Worm (Caenorhabditis elegans) whole organism, L4 larva: Measurements from ENCODE around the gene F09F9.5.

Source experiments
- F49E8.2 ChIP-seq: sonication (generic microtip); optimal IDR thresholded peaks from 2 replicates; lab custom pipeline; 2016; ENCODE audit warnings: missing compliant biosample characterization, mild to moderate bottlenecking, missing genetic modification characterization, borderline replicate concordance
- mdl-1 ChIP-seq, 2 experiments: fragments of 150-350 bp in 1 of 2; sonication (generic microtip) in 1 of 2; optimal IDR thresholded peaks; 2 replicates each; lab custom pipeline; 2014 to 2017; ENCODE audit warnings: missing biosample characterization in 2 of 2, missing genetic modification characterization in 2 of 2
- nhr-42 ChIP-seq: fragments of 200-800 bp; sonication (Bioruptor generic); IDR thresholded peaks from 2 replicates; pipeline ENCODE4 v1.3.6; 2022; ENCODE audit warnings: missing genetic modification characterization, missing compliant biosample characterization
- nhr-76 ChIP-seq: fragments of 150-350 bp; optimal IDR thresholded peaks from 2 replicates; lab custom pipeline; 2014; ENCODE audit warnings: missing biosample characterization, missing genetic modification characterization
- unc-39 ChIP-seq: sonication (generic microtip); optimal IDR thresholded peaks from 2 replicates; lab custom pipeline; 2017; ENCODE audit warnings: missing biosample characterization, missing genetic modification characterization

ce11 chrX:4142648-4143259 lies 25.0 kb downstream of the F09F9.5 start:
- TF ChIP-seq mdl-1 (tag; optimal IDR thresholded peaks at IDR 0.05; lab: Kevin White, UChicago) (no peak), unc-39 (no peak), nhr-76 (tag; lab: Kevin White, UChicago) (no peak), F49E8.2 (tag; lab: Kevin White, UChicago) (no peak), nhr-42 (GFP tag; lab: Robert Waterston, UW) (no peak)
